ENCODE assay signal across 4 worm cellular contexts in the genomic region with DNA sequence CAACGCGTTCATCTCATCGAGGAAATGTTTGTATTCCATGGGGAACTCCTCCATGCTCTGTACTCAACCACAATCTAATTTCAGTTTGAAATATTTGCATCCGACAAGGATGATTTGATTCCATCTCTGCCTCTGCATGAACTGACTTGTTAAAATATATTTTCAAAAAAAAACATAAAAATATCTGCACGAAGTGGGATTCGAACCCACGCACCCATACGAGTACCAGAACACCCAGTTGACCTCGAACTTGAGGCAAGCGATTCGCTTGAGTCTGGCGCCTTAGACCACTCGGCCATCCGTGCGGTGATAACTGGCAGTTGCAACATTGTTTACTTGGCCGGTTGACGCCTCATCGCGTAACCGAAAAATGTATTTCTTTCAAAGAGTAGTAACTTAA.
TF ChIP-seq lines count a peak whose summit lies in the region.

No protein-coding gene starts in this region.

TF ChIP-seq in whole organism, L2 larva, 48 proteins besides CTCF, POLR2A, EP300 and RAD21:
- TF ChIP-seq nhr-21 (tag; optimal IDR thresholded peaks at IDR 0.05; lab: Kevin White, UChicago) (peak; percentile 31), nhr-129 (tag; optimal IDR thresholded peaks at IDR 0.05; lab: Kevin White, UChicago) (peak; percentile 61), nhr-77 (tag; optimal IDR thresholded peaks at IDR 0.05; lab: Kevin White, UChicago) (no peak), C34F6.9 (tag; optimal IDR thresholded peaks at IDR 0.05; lab: Kevin White, UChicago) (peak; percentile 13), sma-3 (GFP tag; optimal IDR thresholded peaks at IDR 0.05; lab: Kevin White, UChicago) (peak; percentile 34), crh-2 (tag; optimal IDR thresholded peaks at IDR 0.05; lab: Kevin White, UChicago) (peak; percentile 35), ztf-1 (GFP tag; conservative IDR thresholded peaks at IDR 0.05; lab: Robert Waterston, UW) (no peak), nhr-23 (tag; optimal IDR thresholded peaks at IDR 0.05; lab: Kevin White, UChicago) (no peak), sma-9 (GFP tag; optimal IDR thresholded peaks at IDR 0.05; lab: Kevin White, UChicago) (peak; percentile 55), sma-9 (tag; optimal IDR thresholded peaks at IDR 0.05; lab: Kevin White, UChicago) (no peak), fos-1 (tag; optimal IDR thresholded peaks at IDR 0.05; lab: Kevin White, UChicago) (peak; percentile 21), egl-27 (tag; optimal IDR thresholded peaks at IDR 0.05; lab: Kevin White, UChicago) (peak; percentile 19), unc-39 (tag; optimal IDR thresholded peaks at IDR 0.05; lab: Kevin White, UChicago) (no peak)

TF ChIP-seq in whole organism, L4 larva, 104 proteins besides CTCF, POLR2A, EP300 and RAD21 (continues in another document):
- TF ChIP-seq nhr-6 (tag; optimal IDR thresholded peaks at IDR 0.05; lab: Kevin White, UChicago): peak; percentile 32
- TF ChIP-seq ceh-44 (GFP tag; IDR thresholded peaks at IDR 0.05; lab: Robert Waterston, UW): peak; percentile 81
- TF ChIP-seq hif-1 (tag; optimal IDR thresholded peaks at IDR 0.05; lab: Kevin White, UChicago): no peak
- TF ChIP-seq dmd-6 (GFP tag; IDR thresholded peaks at IDR 0.05; lab: Robert Waterston, UW): peak; percentile 54
- TF ChIP-seq Y48G9A.11 (GFP tag; IDR thresholded peaks at IDR 0.05; lab: Robert Waterston, UW): peak; percentile 67
- peak; percentile 53 for TF ChIP-seq mxl-3 (GFP tag; optimal IDR thresholded peaks at IDR 0.05; lab: Kevin White, UChicago)
- TF ChIP-seq nhr-76 (tag; optimal IDR thresholded peaks at IDR 0.05; lab: Kevin White, UChicago): no peak
- peak; percentile 89 for TF ChIP-seq snpc-1.2 (GFP tag; IDR thresholded peaks at IDR 0.05; lab: Robert Waterston, UW)
- TF ChIP-seq T20F7.1 (GFP tag; optimal IDR thresholded peaks at IDR 0.05; lab: Kevin White, UChicago): no peak
- TF ChIP-seq pha-4 (GFP tag; IDR thresholded peaks at IDR 0.05; lab: Robert Waterston, UW): peak; percentile 69; the same call in 1 of the 2 replicates
- no peak for TF ChIP-seq pha-4 (tag; optimal IDR thresholded peaks at IDR 0.05; lab: Kevin White, UChicago)
- TF ChIP-seq lim-7 (GFP tag; IDR thresholded peaks at IDR 0.05; lab: Robert Waterston, UW): peak; percentile 85
- no peak for TF ChIP-seq attf-4 (tag; optimal IDR thresholded peaks at IDR 0.05; lab: Kevin White, UChicago)
- no peak for TF ChIP-seq dmd-9 (GFP tag; IDR thresholded peaks at IDR 0.05; lab: Robert Waterston, UW)
- TF ChIP-seq lin-13 (GFP tag; optimal IDR thresholded peaks at IDR 0.05; lab: Kevin White, UChicago): peak; percentile 14
- peak; percentile 28 for TF ChIP-seq ztf-7 (tag; optimal IDR thresholded peaks at IDR 0.05; lab: Kevin White, UChicago)
- peak; percentile 28 for TF ChIP-seq rbr-2 (tag; optimal IDR thresholded peaks at IDR 0.05; lab: Kevin White, UChicago)
- TF ChIP-seq mes-2 (tag; optimal IDR thresholded peaks at IDR 0.05; lab: Kevin White, UChicago; ENCODE audit: poor library complexity, severe bottlenecking): peak; percentile 77
- TF ChIP-seq unc-39 (tag; optimal IDR thresholded peaks at IDR 0.05; lab: Kevin White, UChicago): no peak
- TF ChIP-seq nhr-28 (tag; optimal IDR thresholded peaks at IDR 0.05; lab: Kevin White, UChicago): peak; percentile 56
- TF ChIP-seq saeg-2 (GFP tag; IDR thresholded peaks at IDR 0.05; lab: Robert Waterston, UW): peak; percentile 62; the same call in 1 of the 2 replicates
- TF ChIP-seq hlh-11 (tag; optimal IDR thresholded peaks at IDR 0.05; lab: Kevin White, UChicago): peak; percentile 51
- peak; percentile 53 for TF ChIP-seq duxl-1 (tag; optimal IDR thresholded peaks at IDR 0.05; lab: Kevin White, UChicago; ENCODE audit: poor library complexity)
- no peak for TF ChIP-seq lin-39 (tag; optimal IDR thresholded peaks at IDR 0.05; lab: Kevin White, UChicago)
- TF ChIP-seq mep-1 (tag; optimal IDR thresholded peaks at IDR 0.05; lab: Kevin White, UChicago): no peak

TF ChIP-seq in whole organism, late embryonic, 69 proteins besides CTCF, POLR2A, EP300 and RAD21 (continues in another document):
- TF ChIP-seq sox-2 (GFP tag; IDR thresholded peaks at IDR 0.05; lab: Robert Waterston, UW) (no peak), ztf-16 (tag; optimal IDR thresholded peaks at IDR 0.05; lab: Kevin White, UChicago) (no peak), ceh-14 (tag; optimal IDR thresholded peaks at IDR 0.05; lab: Kevin White, UChicago) (peak; percentile 3), ceh-2 (tag; optimal IDR thresholded peaks at IDR 0.05; lab: Kevin White, UChicago) (no peak), zip-5 (tag; optimal IDR thresholded peaks at IDR 0.05; lab: Kevin White, UChicago) (no peak), lin-11 (tag; optimal IDR thresholded peaks at IDR 0.05; lab: Kevin White, UChicago) (no peak), F13H6.1 (tag; optimal IDR thresholded peaks at IDR 0.05; lab: Kevin White, UChicago) (no peak), pag-3 (tag; optimal IDR thresholded peaks at IDR 0.05; lab: Kevin White, UChicago; ENCODE audit: borderline replicate concordance) (no peak), elt-2 (tag; optimal IDR thresholded peaks at IDR 0.05; lab: Kevin White, UChicago) (peak; percentile 25), pros-1 (tag; optimal IDR thresholded peaks at IDR 0.05; lab: Kevin White, UChicago) (no peak), ceh-48 (tag; optimal IDR thresholded peaks at IDR 0.05; lab: Kevin White, UChicago) (no peak), fkh-10 (GFP tag; optimal IDR thresholded peaks at IDR 0.05; lab: Kevin White, UChicago) (no peak), C08G9.2 (tag; optimal IDR thresholded peaks at IDR 0.05; lab: Kevin White, UChicago) (no peak), ceh-18 (tag; optimal IDR thresholded peaks at IDR 0.05; lab: Kevin White, UChicago) (no peak), lim-6 (tag; optimal IDR thresholded peaks at IDR 0.05; lab: Kevin White, UChicago) (no peak), che-1 (tag; optimal IDR thresholded peaks at IDR 0.05; lab: Kevin White, UChicago) (peak; percentile 30), sdc-2 (tag; optimal IDR thresholded peaks at IDR 0.05; lab: Kevin White, UChicago) (peak; percentile 63), tbx-7 (tag; optimal IDR thresholded peaks at IDR 0.05; lab: Kevin White, UChicago) (no peak), ceh-30 (tag; optimal IDR thresholded peaks at IDR 0.05; lab: Kevin White, UChicago) (no peak), nhr-232 (tag; optimal IDR thresholded peaks at IDR 0.05; lab: Kevin White, UChicago) (peak; percentile 36), nfya-1 (tag; optimal IDR thresholded peaks at IDR 0.05; lab: Kevin White, UChicago) (no peak), ttx-3 (tag; optimal IDR thresholded peaks at IDR 0.05; lab: Kevin White, UChicago) (no peak), rnt-1 (tag; optimal IDR thresholded peaks at IDR 0.05; lab: Kevin White, UChicago) (no peak), dmd-4 (tag; optimal IDR thresholded peaks at IDR 0.05; lab: Kevin White, UChicago; ENCODE audit: borderline replicate concordance) (no peak), K09A11.1 (tag; optimal IDR thresholded peaks at IDR 0.05; lab: Kevin White, UChicago; ENCODE audit: insufficient read depth) (no peak), unc-42 (tag; optimal IDR thresholded peaks at IDR 0.05; lab: Kevin White, UChicago) (no peak), Y22D7AL.16 (tag; optimal IDR thresholded peaks at IDR 0.05; lab: Kevin White, UChicago) (no peak), dve-1 (tag; optimal IDR thresholded peaks at IDR 0.05; lab: Kevin White, UChicago) (no peak)

TF ChIP-seq in whole organism, mixed stage, embryonic, 35 proteins besides CTCF, POLR2A, EP300 and RAD21:
- TF ChIP-seq hlh-1 (tag; optimal IDR thresholded peaks at IDR 0.05; lab: Kevin White, UChicago): no peak
- no peak for TF ChIP-seq pha-4 (tag; optimal IDR thresholded peaks at IDR 0.05; lab: Kevin White, UChicago)
- no peak for TF ChIP-seq mep-1 (tag; optimal IDR thresholded peaks at IDR 0.05; lab: Kevin White, UChicago)
- TF ChIP-seq snpc-4 (tag; optimal IDR thresholded peaks at IDR 0.05; lab: Kevin White, UChicago): no peak
- no peak for TF ChIP-seq unc-62 (GFP tag; optimal IDR thresholded peaks at IDR 0.05; lab: Kevin White, UChicago)
- no peak for TF ChIP-seq ceh-43 (GFP tag; optimal IDR thresholded peaks at IDR 0.05; lab: Kevin White, UChicago)
- TF ChIP-seq ceh-83 (GFP tag; optimal IDR thresholded peaks at IDR 0.05; lab: Kevin White, UChicago): no peak
- TF ChIP-seq drap-1 (GFP tag; optimal IDR thresholded peaks at IDR 0.05; lab: Kevin White, UChicago): peak; percentile 13
- no peak for TF ChIP-seq elt-3 (tag; optimal IDR thresholded peaks at IDR 0.05; lab: Kevin White, UChicago)
- no peak for TF ChIP-seq unc-39 (tag; optimal IDR thresholded peaks at IDR 0.05; lab: Kevin White, UChicago)
- TF ChIP-seq unc-120 (tag; optimal IDR thresholded peaks at IDR 0.05; lab: Kevin White, UChicago; ENCODE audit: poor library complexity, severe bottlenecking): peak; percentile 23
- peak; percentile 39 for TF ChIP-seq M03D4.4 (tag; optimal IDR thresholded peaks at IDR 0.05; lab: Kevin White, UChicago)
TF ChIP-seq in whole organism, mixed stage, embryonic: peak in this region for 3.
